Fruit fly (Drosophila melanogaster): ENCODE data around the gene CG8679.

DNA sequence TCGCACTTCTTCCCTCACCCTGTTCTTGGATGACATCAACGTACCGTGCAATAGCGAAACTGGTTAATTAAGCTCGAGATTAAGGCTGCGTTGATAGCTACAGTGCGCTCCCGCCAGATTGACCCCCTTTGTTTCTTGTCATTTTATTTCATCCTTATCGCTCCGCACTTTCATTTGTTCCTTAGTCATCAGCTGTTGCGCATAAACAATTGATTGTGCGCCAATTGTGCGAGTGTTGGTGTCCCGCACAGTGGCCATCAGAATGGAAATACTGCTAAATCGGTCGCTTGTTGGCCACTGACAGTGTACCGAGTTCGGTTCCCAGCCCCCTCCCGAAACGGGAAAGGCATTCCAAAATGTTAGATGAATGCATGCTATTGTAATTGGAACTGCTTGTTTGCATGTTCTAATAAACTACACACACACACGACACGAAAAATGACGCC, 1.3 kb upstream of the CG8679 start:
- TF ChIP-seq Jra (GFP tag; optimal IDR thresholded peaks at IDR 0.05) (no peak), pan (optimal IDR thresholded peaks at IDR 0.05) (no peak), tai (GFP tag; optimal IDR thresholded peaks at IDR 0.05) (no peak), br (GFP tag; optimal IDR thresholded peaks at IDR 0.05) (peak; percentile 16), Mio (GFP tag; optimal IDR thresholded peaks at IDR 0.05) (no peak), Dfd (GFP tag; optimal IDR thresholded peaks at IDR 0.05) (no peak), Abd-B (GFP tag; optimal IDR thresholded peaks at IDR 0.05) (no peak), Hr78 (GFP tag; optimal IDR thresholded peaks at IDR 0.05) (no peak)

Measured in whole organism, wandering third instar larva.